Worm (Caenorhabditis elegans) whole organism, mixed stage, embryonic: ENCODE results near the gene ttr-43.

Experiments used
- M03D4.4 ChIP-seq: sonication (generic microtip); optimal IDR thresholded peaks from 2 replicates; lab custom pipeline; 2017; ENCODE audit warnings: mild to moderate bottlenecking, missing genetic modification characterization, missing compliant biosample characterization
- bed-3 ChIP-seq: fragments of 200-800 bp; sonication (Bioruptor generic); optimal IDR thresholded peaks from 3 replicates; lab custom pipeline; 2018; ENCODE audit warnings: mild to moderate bottlenecking, missing genetic modification characterization, moderate library complexity, missing compliant biosample characterization
- blmp-1 ChIP-seq: fragments of 150-350 bp; optimal IDR thresholded peaks from 2 replicates; lab custom pipeline; 2014; ENCODE audit warnings: missing biosample characterization, missing genetic modification characterization
- ceh-39 ChIP-seq: fragments of 150-350 bp; optimal IDR thresholded peaks from 2 replicates; lab custom pipeline; 2014; ENCODE audit warnings: missing biosample characterization, missing genetic modification characterization
- ceh-43 ChIP-seq: fragments of 200-800 bp; sonication (Bioruptor generic); optimal IDR thresholded peaks from 2 replicates; lab custom pipeline; 2018; ENCODE audit warnings: mild to moderate bottlenecking, missing genetic modification characterization, moderate library complexity, missing compliant biosample characterization
- ceh-83 ChIP-seq: fragments of 200-800 bp; sonication (Bioruptor generic); optimal IDR thresholded peaks from 2 replicates; lab custom pipeline; 2018; ENCODE audit warnings: mild to moderate bottlenecking, missing genetic modification characterization, missing compliant biosample characterization
- ces-1 ChIP-seq: fragments of 150-350 bp; optimal IDR thresholded peaks from 2 replicates; lab custom pipeline; 2014; ENCODE audit warnings: missing biosample characterization, missing genetic modification reagents, missing genetic modification characterization
- cnd-1 ChIP-seq: fragments of 200-800 bp; sonication (Bioruptor generic); optimal IDR thresholded peaks from 2 replicates; lab custom pipeline; 2018; ENCODE audit warnings: mild to moderate bottlenecking, missing genetic modification characterization, missing compliant biosample characterization
- drap-1 ChIP-seq: fragments of 200-800 bp; sonication (Bioruptor generic); optimal IDR thresholded peaks from 3 replicates; lab custom pipeline; 2018; ENCODE audit warnings: mild to moderate bottlenecking, missing genetic modification characterization, missing compliant biosample characterization
- elt-1 ChIP-seq: sonication (generic microtip); optimal IDR thresholded peaks from 2 replicates; lab custom pipeline; 2017; ENCODE audit warnings: missing genetic modification characterization, mild to moderate bottlenecking, missing compliant biosample characterization, antibody characterized with exemption, moderate library complexity, borderline replicate concordance; ENCODE audit not compliant: insufficient read depth
- elt-3 ChIP-seq: fragments of 150-350 bp; optimal IDR thresholded peaks from 2 replicates; lab custom pipeline; 2014; ENCODE audit warnings: missing biosample characterization, missing genetic modification characterization
- flh-1 ChIP-seq: fragments of 200-800 bp; sonication (Bioruptor generic); optimal IDR thresholded peaks from 2 replicates; lab custom pipeline; 2018; ENCODE audit warnings: mild to moderate bottlenecking, missing genetic modification characterization, moderate library complexity, missing compliant biosample characterization
- ham-2 ChIP-seq: fragments of 200-800 bp; sonication (Bioruptor generic); optimal IDR thresholded peaks from 2 replicates; lab custom pipeline; 2018; ENCODE audit warnings: mild to moderate bottlenecking, missing genetic modification characterization, missing compliant biosample characterization
- hlh-1 ChIP-seq: fragments of 150-350 bp; optimal IDR thresholded peaks from 2 replicates; lab custom pipeline; 2014; ENCODE audit warnings: missing biosample characterization, missing genetic modification reagents, missing genetic modification characterization
- lin-13 ChIP-seq: fragments of 150-350 bp; optimal IDR thresholded peaks from 2 replicates; lab custom pipeline; 2014; ENCODE audit warnings: missing biosample characterization, missing genetic modification characterization
- lin-32 ChIP-seq: fragments of 200-800 bp; sonication (Bioruptor generic); optimal IDR thresholded peaks from 2 replicates; lab custom pipeline; 2018; ENCODE audit warnings: mild to moderate bottlenecking, missing genetic modification characterization, missing compliant biosample characterization
- lsy-2 ChIP-seq: fragments of 150-350 bp; optimal IDR thresholded peaks from 2 replicates; lab custom pipeline; 2014; ENCODE audit warnings: missing biosample characterization, missing genetic modification characterization
- mab-5 ChIP-seq: fragments of 150-350 bp; optimal IDR thresholded peaks from 2 replicates; lab custom pipeline; 2014; ENCODE audit warnings: missing biosample characterization, missing genetic modification characterization
- mep-1 ChIP-seq: fragments of 150-350 bp; optimal IDR thresholded peaks from 2 replicates; lab custom pipeline; 2017; ENCODE audit warnings: missing biosample characterization, missing genetic modification reagents, missing genetic modification characterization, inconsistent platforms
- mls-2 ChIP-seq: sonication (generic microtip); optimal IDR thresholded peaks from 2 replicates; lab custom pipeline; 2016; ENCODE audit warnings: mild to moderate bottlenecking, missing genetic modification characterization, moderate library complexity, missing compliant biosample characterization
- nhr-12 ChIP-seq: fragments of 150-350 bp; optimal IDR thresholded peaks from 2 replicates; lab custom pipeline; 2014; ENCODE audit warnings: missing biosample characterization, missing genetic modification characterization
- nhr-2 ChIP-seq: fragments of 150-350 bp; optimal IDR thresholded peaks from 2 replicates; lab custom pipeline; 2014; ENCODE audit warnings: missing biosample characterization, missing genetic modification characterization
- nhr-237 ChIP-seq: fragments of 150-350 bp; optimal IDR thresholded peaks from 2 replicates; lab custom pipeline; 2014; ENCODE audit warnings: missing biosample characterization, missing genetic modification characterization
- nhr-28 ChIP-seq: fragments of 150-350 bp; optimal IDR thresholded peaks from 2 replicates; lab custom pipeline; 2014; ENCODE audit warnings: missing biosample characterization, missing genetic modification characterization
- nhr-76 ChIP-seq: sonication (generic microtip); optimal IDR thresholded peaks from 2 replicates; lab custom pipeline; 2017; ENCODE audit warnings: missing biosample characterization, missing genetic modification characterization
- pha-4 ChIP-seq: fragments of 150-350 bp; optimal IDR thresholded peaks from 2 replicates; lab custom pipeline; 2018; ENCODE audit warnings: missing biosample characterization, missing genetic modification reagents, missing genetic modification characterization
- sem-2 ChIP-seq: fragments of 200-800 bp; sonication (Bioruptor generic); optimal IDR thresholded peaks from 2 replicates; lab custom pipeline; 2018; ENCODE audit warnings: mild to moderate bottlenecking, missing genetic modification characterization, missing compliant biosample characterization
- snpc-4 ChIP-seq: fragments of 150-350 bp; optimal IDR thresholded peaks from 2 replicates; lab custom pipeline; 2014; ENCODE audit warnings: missing biosample characterization, missing genetic modification characterization
- sptf-1 ChIP-seq: sonication (generic microtip); optimal IDR thresholded peaks from 2 replicates; lab custom pipeline; 2017; ENCODE audit warnings: mild to moderate bottlenecking, missing genetic modification characterization, moderate library complexity, missing compliant biosample characterization
- tbx-8 ChIP-seq: fragments of 200-800 bp; sonication (Bioruptor generic); optimal IDR thresholded peaks from 2 replicates; lab custom pipeline; 2018; ENCODE audit warnings: mild to moderate bottlenecking, missing genetic modification characterization, moderate library complexity, missing compliant biosample characterization
- unc-120 ChIP-seq: sonication (generic microtip); optimal IDR thresholded peaks from 2 replicates; lab custom pipeline; 2017; ENCODE audit warnings: missing genetic modification characterization, missing compliant biosample characterization; ENCODE audit not compliant: poor library complexity, severe bottlenecking
- unc-39 ChIP-seq: fragments of 150-350 bp; optimal IDR thresholded peaks from 2 replicates; lab custom pipeline; 2014; ENCODE audit warnings: missing biosample characterization, missing genetic modification characterization
- unc-62 ChIP-seq: fragments of 150-350 bp; optimal IDR thresholded peaks from 2 replicates; lab custom pipeline; 2014; ENCODE audit warnings: missing biosample characterization, missing genetic modification reagents, missing genetic modification characterization
- zip-8 ChIP-seq: fragments of 150-350 bp; optimal IDR thresholded peaks from 2 replicates; lab custom pipeline; 2014; ENCODE audit warnings: missing biosample characterization, missing genetic modification characterization
- ztf-11 ChIP-seq: fragments of 150-350 bp; optimal IDR thresholded peaks from 2 replicates; lab custom pipeline; 2014; ENCODE audit warnings: missing biosample characterization, missing genetic modification characterization

Gene ttr-43

DNA sequence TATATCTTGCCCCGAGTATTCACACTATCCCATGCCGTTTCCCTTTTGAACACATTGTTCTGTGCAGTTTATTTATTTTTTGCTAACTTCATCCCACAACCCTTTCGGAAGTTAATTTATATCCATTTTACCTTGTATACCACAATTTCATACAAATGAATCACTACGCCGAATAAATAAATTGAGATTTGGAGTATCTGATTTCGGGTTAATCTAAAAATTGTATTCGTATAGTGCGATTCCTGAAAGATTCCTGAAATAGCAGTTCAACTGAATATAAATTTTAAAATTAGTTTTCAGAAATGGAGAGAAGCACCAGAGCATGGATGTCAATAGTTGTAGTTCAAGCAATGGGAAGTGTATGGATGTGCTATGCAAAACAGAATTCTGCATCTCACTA lies 16.6 kb upstream of the ttr-43 start, which contains the start of gene erg-28:
Gene erg-28, plus strand, starts transcription at position 301 of the 400 bp plus-strand sequence.
- TF ChIP-seq drap-1 (GFP tag; lab: Kevin White, UChicago) (no peak), ceh-43 (GFP tag; lab: Kevin White, UChicago) (no peak)

DNA sequence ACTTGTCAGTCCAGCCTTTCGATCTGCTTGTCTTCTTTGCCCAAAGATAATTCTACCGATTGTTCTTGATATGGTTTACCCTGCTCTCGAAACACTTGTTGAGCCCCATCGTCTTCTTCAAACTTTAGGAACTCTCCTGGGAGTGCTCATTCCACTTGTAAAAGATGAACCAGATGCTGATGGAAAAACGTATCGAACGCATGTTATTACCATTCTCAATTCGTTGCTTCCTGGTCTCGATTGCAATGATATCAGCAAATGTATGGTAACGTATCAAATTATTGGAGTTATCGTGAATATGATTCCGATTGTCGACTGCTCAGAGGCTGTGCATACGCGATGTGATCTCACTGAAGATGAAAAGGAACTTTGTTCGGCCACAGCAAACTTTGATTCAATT lies 11.3 kb upstream of the ttr-43 start:
- TF ChIP-seq bed-3 (GFP tag; lab: Kevin White, UChicago) (no peak), elt-1 (no peak), unc-62 (GFP tag; lab: Kevin White, UChicago) (no peak)

DNA sequence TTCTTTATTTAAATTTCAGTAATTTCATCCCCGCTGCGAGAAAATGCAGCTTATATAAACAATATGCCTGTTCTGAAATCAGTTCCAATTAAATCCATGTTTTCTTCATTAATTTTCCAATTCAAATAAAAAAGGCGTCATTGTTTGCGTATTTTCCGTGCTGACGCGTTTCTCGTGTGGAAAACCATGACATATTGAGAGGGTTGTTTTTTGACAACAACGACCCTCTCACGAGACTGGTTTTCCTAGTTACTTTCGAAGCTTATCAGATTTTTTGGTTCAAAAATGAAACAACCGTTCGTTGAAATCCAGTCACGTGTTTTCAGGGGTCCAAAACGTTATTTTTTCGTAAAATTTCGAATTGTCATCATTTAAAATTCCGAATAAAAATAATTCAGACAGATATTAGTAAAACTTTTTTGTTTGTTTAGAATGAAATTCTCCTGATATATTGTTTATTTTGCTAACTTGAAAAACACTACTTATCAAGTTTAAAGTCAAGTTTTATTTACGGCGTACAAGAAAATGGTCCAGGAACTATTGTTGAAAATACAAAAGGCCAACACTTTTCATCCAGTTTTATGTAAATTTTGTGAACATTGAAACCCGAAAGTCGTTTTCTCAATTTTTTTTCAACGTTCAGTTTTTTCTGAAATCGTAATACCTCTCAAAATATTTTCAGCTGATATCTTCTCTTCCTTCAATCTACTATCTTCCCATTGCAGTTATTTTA lies 9.2 kb upstream of the ttr-43 start, which contains the start of gene C14C10.5:
Gene C14C10.5, plus strand, starts transcription at position 683 of the 733 bp plus-strand sequence.
- TF ChIP-seq nhr-12 (tag; lab: Kevin White, UChicago) (no peak), mep-1 (tag; lab: Kevin White, UChicago) (peak; percentile 1)

DNA sequence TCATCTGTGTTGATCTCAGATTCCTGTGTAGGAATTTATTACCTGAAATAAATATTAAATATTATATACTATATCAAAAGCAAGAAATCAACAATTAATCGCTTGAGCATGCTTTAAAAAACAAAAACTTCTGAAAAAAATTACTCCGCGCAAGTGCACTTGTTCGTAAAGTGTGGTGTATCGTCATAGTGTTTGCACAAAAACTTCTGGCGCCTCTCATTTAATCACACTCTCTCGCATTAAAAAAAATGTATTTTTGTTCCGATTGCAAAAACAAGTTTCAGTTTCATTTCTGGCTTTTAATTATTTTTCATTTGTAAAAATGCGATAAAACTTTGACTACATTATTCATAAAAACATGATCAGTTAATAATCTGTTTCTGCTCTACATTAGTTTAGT lies 8.6 kb upstream of the ttr-43 start, which contains the start of the genes C14C10.10 and ril-2:
Gene C14C10.10, minus strand, starts transcription at position 19 of the 400 bp plus-strand sequence.
Gene ril-2, minus strand, starts transcription at position 48 of the 400 bp plus-strand sequence.
- no peak for TF ChIP-seq hlh-1 (tag; lab: Kevin White, UChicago)
- TF ChIP-seq unc-120 (tag; lab: Kevin White, UChicago), result no peak
- TF ChIP-seq nhr-28 (tag; lab: Kevin White, UChicago), result no peak
- TF ChIP-seq snpc-4 (tag; lab: Kevin White, UChicago), result no peak
- no peak for TF ChIP-seq elt-1
- TF ChIP-seq nhr-2, result no peak
- TF ChIP-seq tbx-8 (GFP tag; lab: Kevin White, UChicago), result no peak
- no peak for TF ChIP-seq sptf-1
- TF ChIP-seq unc-62 (GFP tag; lab: Kevin White, UChicago), result no peak

DNA sequence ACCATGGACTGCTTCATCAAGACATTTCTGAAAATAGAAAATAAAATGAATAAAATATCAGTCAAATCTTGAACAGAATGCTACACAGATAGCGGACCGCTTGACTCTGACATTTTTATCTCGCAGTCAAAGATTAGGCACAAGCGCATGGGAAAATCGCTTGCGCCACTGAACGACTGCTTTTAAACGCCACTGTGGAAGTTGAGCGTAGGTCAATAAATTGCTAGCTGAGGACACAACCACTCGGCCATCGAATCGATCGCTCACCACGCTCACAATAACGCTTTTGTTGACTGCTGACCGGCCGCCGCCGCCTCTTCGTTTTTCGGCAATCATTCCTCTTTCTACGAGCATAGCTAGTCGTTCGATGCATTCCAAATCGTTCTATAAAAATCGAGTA lies 6.3 kb upstream of the ttr-43 start:
- peak; percentile 87 for TF ChIP-seq mls-2 (tag; lab: Kevin White, UChicago)
- no peak for TF ChIP-seq unc-39 (tag; lab: Kevin White, UChicago)
- no peak for TF ChIP-seq snpc-4 (tag; lab: Kevin White, UChicago)
- TF ChIP-seq lin-32 (GFP tag; lab: Kevin White, UChicago), result peak; percentile 48
- TF ChIP-seq bed-3 (GFP tag; lab: Kevin White, UChicago), result peak; percentile 64
- no peak for TF ChIP-seq zip-8 (tag; lab: Kevin White, UChicago)
- peak; percentile 84 for TF ChIP-seq M03D4.4 (tag; lab: Kevin White, UChicago)
- no peak for TF ChIP-seq blmp-1 (tag; lab: Kevin White, UChicago)
- no peak for TF ChIP-seq mab-5 (tag; lab: Kevin White, UChicago)
- TF ChIP-seq nhr-28 (tag; lab: Kevin White, UChicago), result no peak
- no peak for TF ChIP-seq flh-1
- TF ChIP-seq tbx-8 (GFP tag; lab: Kevin White, UChicago), result peak; percentile 69
- no peak for TF ChIP-seq mep-1 (tag; lab: Kevin White, UChicago)
- no peak for TF ChIP-seq elt-1
- peak; percentile 63 for TF ChIP-seq pha-4
- TF ChIP-seq ceh-39 (tag; lab: Kevin White, UChicago), result no peak
- peak; percentile 42 for TF ChIP-seq unc-120 (tag; lab: Kevin White, UChicago)
- no peak for TF ChIP-seq unc-62 (GFP tag; lab: Kevin White, UChicago)
- peak; percentile 53 for TF ChIP-seq hlh-1 (tag; lab: Kevin White, UChicago)
- no peak for TF ChIP-seq ces-1
- peak; percentile 82 for TF ChIP-seq ceh-83 (GFP tag; lab: Kevin White, UChicago)
- no peak for TF ChIP-seq elt-3 (tag; lab: Kevin White, UChicago)
- TF ChIP-seq nhr-237 (tag; lab: Kevin White, UChicago), result no peak
- peak; percentile 85 for TF ChIP-seq sptf-1
- TF ChIP-seq lin-13, result peak; percentile 25
- TF ChIP-seq ztf-11, result no peak
- TF ChIP-seq cnd-1 (tag; lab: Kevin White, UChicago), result peak; percentile 78
- TF ChIP-seq ceh-43 (GFP tag; lab: Kevin White, UChicago), result peak; percentile 59
- peak; percentile 83 for TF ChIP-seq drap-1 (GFP tag; lab: Kevin White, UChicago)
- no peak for TF ChIP-seq nhr-12 (tag; lab: Kevin White, UChicago)
- TF ChIP-seq nhr-76 (tag; lab: Kevin White, UChicago), result no peak
- peak; percentile 63 for TF ChIP-seq ham-2 (GFP tag; lab: Kevin White, UChicago)
- TF ChIP-seq sem-2, result peak; percentile 67
- peak; percentile 42 for TF ChIP-seq lsy-2 (tag; lab: Kevin White, UChicago)
- no peak for TF ChIP-seq nhr-2
